Fruit fly (Drosophila melanogaster) whole organism, embryonic: ENCODE data around the gene His3.3A.

ENCODE experiments used
- CG10543 ChIP-seq: fragments of 200-800 bp; sonication (Bioruptor generic); optimal IDR thresholded peaks from 3 replicates; lab custom pipeline; 2017; ENCODE audit warnings: missing biosample characterization, mild to moderate bottlenecking, missing genetic modification characterization, moderate library complexity
- CG11247 ChIP-seq: fragments of 200-800 bp; sonication (Bioruptor generic); IDR thresholded peaks from 2 replicates; pipeline ENCODE4 v1.3.6; 2022; ENCODE audit warnings: missing biosample characterization, missing genetic modification characterization
- CG11723 ChIP-seq: fragments of 200-800 bp; sonication (Bioruptor generic); optimal IDR thresholded peaks from 2 replicates; lab custom pipeline; 2017; ENCODE audit warnings: missing biosample characterization, mild to moderate bottlenecking, missing genetic modification characterization
- CG15011 ChIP-seq: fragments of 200-800 bp; sonication (Bioruptor generic); optimal IDR thresholded peaks from 3 replicates; lab custom pipeline; 2018; ENCODE audit warnings: missing biosample characterization, mild to moderate bottlenecking, missing genetic modification characterization
- CG18262 ChIP-seq: fragments of 200-800 bp; optimal IDR thresholded peaks from 3 replicates; lab custom pipeline; 2019; ENCODE audit warnings: missing biosample characterization, mild to moderate bottlenecking, missing genetic modification characterization, moderate library complexity
- CG1832 ChIP-seq: fragments of 200-800 bp; sonication (Bioruptor generic); optimal IDR thresholded peaks from 2 replicates; lab custom pipeline; 2017; ENCODE audit warnings: missing biosample characterization, mild to moderate bottlenecking, missing genetic modification characterization, inconsistent platforms
- CG2116 ChIP-seq: fragments of 200-800 bp; sonication (Bioruptor generic); optimal IDR thresholded peaks from 3 replicates; lab custom pipeline; 2018; ENCODE audit warnings: missing biosample characterization, mild to moderate bottlenecking, missing genetic modification characterization
- CG30403 ChIP-seq: fragments of 200-800 bp; sonication (Bioruptor generic); optimal IDR thresholded peaks from 3 replicates; lab custom pipeline; 2016; ENCODE audit warnings: missing biosample characterization, missing genetic modification characterization
- CG32772 ChIP-seq: fragments of 200-800 bp; sonication (Bioruptor generic); IDR thresholded peaks from 2 replicates; pipeline ENCODE4 v1.3.6; 2022; ENCODE audit warnings: missing biosample characterization, missing genetic modification characterization
- CG33213 ChIP-seq: fragments of 200-800 bp; sonication (Bioruptor generic); optimal IDR thresholded peaks from 3 replicates; lab custom pipeline; 2016; ENCODE audit warnings: missing biosample characterization, missing genetic modification characterization
- CG34376 ChIP-seq: fragments of 200-800 bp; sonication (Bioruptor generic); optimal IDR thresholded peaks from 2 replicates; lab custom pipeline; 2018; ENCODE audit warnings: missing biosample characterization, mild to moderate bottlenecking, missing genetic modification characterization
- CG4282 ChIP-seq: fragments of 200-800 bp; sonication (Bioruptor generic); optimal IDR thresholded peaks from 2 replicates; lab custom pipeline; 2016; ENCODE audit warnings: missing biosample characterization, missing genetic modification characterization
- CG8089 ChIP-seq: fragments of 200-800 bp; sonication (Bioruptor generic); optimal IDR thresholded peaks from 3 replicates; lab custom pipeline; 2016; ENCODE audit warnings: missing biosample characterization, missing genetic modification characterization
- CG9797 ChIP-seq: fragments of 200-800 bp; sonication (Bioruptor generic); optimal IDR thresholded peaks from 3 replicates; lab custom pipeline; 2018; ENCODE audit warnings: missing biosample characterization, mild to moderate bottlenecking, missing genetic modification characterization
- Chrac-16 ChIP-seq: fragments of 200-800 bp; sonication (Bioruptor generic); optimal IDR thresholded peaks from 3 replicates; lab custom pipeline; 2016; ENCODE audit warnings: missing biosample characterization, missing genetic modification characterization
- Dp ChIP-seq: fragments of 200-800 bp; sonication (Bioruptor generic); optimal IDR thresholded peaks from 2 replicates; lab custom pipeline; 2018; ENCODE audit warnings: missing biosample characterization, mild to moderate bottlenecking, missing genetic modification characterization, moderate library complexity
- Eip74EF ChIP-seq, 2 experiments: fragments of 200-800 bp in 1 of 2; fragments of >200 bp in 1 of 2; sonication (Bioruptor generic) in 1 of 2; optimal IDR thresholded peaks; 2 replicates each; lab custom pipeline; 2017 to 2019; ENCODE audit warnings: missing biosample characterization in 2 of 2, missing genetic modification characterization in 2 of 2, mild to moderate bottlenecking in 1 of 2, moderate library complexity in 1 of 2
- Ets97D ChIP-seq: fragments of 200-800 bp; sonication (Bioruptor generic); optimal IDR thresholded peaks from 3 replicates; lab custom pipeline; 2016; ENCODE audit warnings: missing biosample characterization, missing genetic modification characterization
- Fer3 ChIP-seq: fragments of 200-800 bp; sonication (Bioruptor generic); optimal IDR thresholded peaks from 2 replicates; lab custom pipeline; 2018; ENCODE audit warnings: missing biosample characterization, mild to moderate bottlenecking, missing genetic modification characterization, moderate library complexity
- Gsc ChIP-seq: fragments of 200-800 bp; sonication (Bioruptor generic); IDR thresholded peaks from 2 replicates; pipeline ENCODE4 v1.3.6; 2022; ENCODE audit warnings: missing biosample characterization, missing genetic modification characterization
- H15 ChIP-seq: fragments of 200-800 bp; sonication (Bioruptor generic); IDR thresholded peaks from 3 replicates; pipeline ENCODE4 v1.3.6; 2022; ENCODE audit warnings: missing biosample characterization, missing genetic modification characterization
- HHEX ChIP-seq: fragments of 200-800 bp; sonication (Bioruptor generic); optimal IDR thresholded peaks from 3 replicates; lab custom pipeline; 2017; ENCODE audit warnings: missing biosample characterization, mild to moderate bottlenecking, missing genetic modification characterization, missing genetic modification reagents
- Hand ChIP-seq: fragments of 200-800 bp; sonication (Bioruptor generic); optimal IDR thresholded peaks from 2 replicates; lab custom pipeline; 2017; ENCODE audit warnings: mild to moderate bottlenecking, missing biosample characterization, missing genetic modification reagents, missing genetic modification characterization
- Jarid2 ChIP-seq: fragments of 200-800 bp; sonication (Bioruptor generic); optimal IDR thresholded peaks from 3 replicates; lab custom pipeline; 2017; ENCODE audit warnings: mild to moderate bottlenecking, missing biosample characterization, missing genetic modification reagents, missing genetic modification characterization
- MESR4 ChIP-seq: fragments of 200-800 bp; sonication (Bioruptor generic); optimal IDR thresholded peaks from 2 replicates; lab custom pipeline; 2018; ENCODE audit warnings: missing biosample characterization, mild to moderate bottlenecking, missing genetic modification characterization, moderate library complexity
- NFAT ChIP-seq: fragments of 200-800 bp; sonication (Bioruptor generic); IDR thresholded peaks from 2 replicates; pipeline ENCODE4 v1.3.6; 2022; ENCODE audit warnings: missing biosample characterization, missing genetic modification characterization
- Sox102F ChIP-seq: fragments of 200-800 bp; sonication (Bioruptor generic); optimal IDR thresholded peaks from 2 replicates; lab custom pipeline; 2018; ENCODE audit warnings: missing biosample characterization, mild to moderate bottlenecking, missing genetic modification characterization, moderate library complexity
- Vsx1 ChIP-seq: fragments of 200-800 bp; sonication (Bioruptor generic); optimal IDR thresholded peaks from 2 replicates; lab custom pipeline; 2017; ENCODE audit warnings: missing biosample characterization, mild to moderate bottlenecking, missing genetic modification characterization, missing genetic modification reagents
- abd-A ChIP-seq: fragments of 200-800 bp; sonication (Bioruptor generic); optimal IDR thresholded peaks from 3 replicates; lab custom pipeline; 2019; ENCODE audit warnings: missing biosample characterization, mild to moderate bottlenecking, missing genetic modification characterization, moderate library complexity
- ac ChIP-seq: fragments of 200-800 bp; sonication (Bioruptor generic); optimal IDR thresholded peaks from 3 replicates; lab custom pipeline; 2017; ENCODE audit warnings: missing biosample characterization, mild to moderate bottlenecking, missing genetic modification characterization
- ara ChIP-seq: fragments of 200-800 bp; sonication (Bioruptor generic); IDR thresholded peaks from 2 replicates; pipeline ENCODE4 v1.3.6; 2022; ENCODE audit warnings: missing biosample characterization, missing genetic modification characterization
- bcd ChIP-seq: fragments of 200-800 bp; sonication (Bioruptor generic); optimal IDR thresholded peaks from 2 replicates; lab custom pipeline; 2017; ENCODE audit warnings: missing biosample characterization, mild to moderate bottlenecking, missing genetic modification characterization
- bsh ChIP-seq, 2 experiments: fragments of 200-800 bp; sonication (Bioruptor generic); optimal IDR thresholded peaks; 2 replicates each; lab custom pipeline; 2017 to 2018; ENCODE audit warnings: mild to moderate bottlenecking in 2 of 2, missing biosample characterization in 2 of 2, missing genetic modification characterization in 2 of 2, moderate library complexity in 1 of 2
- chinmo ChIP-seq: fragments of 200-800 bp; sonication (Bioruptor generic); IDR thresholded peaks from 4 replicates; pipeline ENCODE4 v1.3.6; 2022; ENCODE audit warnings: missing biosample characterization, missing genetic modification characterization; ENCODE audit not compliant: partially characterized antibody
- cwo ChIP-seq: fragments of 200-800 bp; sonication (Bioruptor generic); optimal IDR thresholded peaks from 3 replicates; lab custom pipeline; 2017; ENCODE audit warnings: missing biosample characterization, missing genetic modification characterization, mild to moderate bottlenecking, moderate library complexity, missing genetic modification reagents
- dm ChIP-seq: fragments of 200-800 bp; sonication (Bioruptor generic); optimal IDR thresholded peaks from 3 replicates; lab custom pipeline; 2016; ENCODE audit warnings: missing biosample characterization, missing genetic modification characterization
- en ChIP-seq: fragments of 200-800 bp; sonication (Bioruptor generic); optimal IDR thresholded peaks from 2 replicates; lab custom pipeline; 2016; ENCODE audit warnings: missing biosample characterization, missing genetic modification characterization
- fru ChIP-seq: fragments of >200 bp; optimal IDR thresholded peaks from 2 replicates; lab custom pipeline; 2017
- gfzf ChIP-seq: fragments of 200-800 bp; sonication (Bioruptor generic); optimal IDR thresholded peaks from 2 replicates; lab custom pipeline; 2016; ENCODE audit warnings: missing biosample characterization, mild to moderate bottlenecking, missing genetic modification characterization, moderate library complexity
- gro ChIP-seq: fragments of 200-800 bp; sonication (Bioruptor generic); optimal IDR thresholded peaks from 2 replicates; lab custom pipeline; 2016; ENCODE audit warnings: missing biosample characterization, missing genetic modification characterization
- jigr1 ChIP-seq: fragments of 200-800 bp; sonication (Bioruptor generic); IDR thresholded peaks from 3 replicates; pipeline ENCODE4 v1.3.6; 2022; ENCODE audit warnings: missing biosample characterization, missing genetic modification characterization
- lilli ChIP-seq: fragments of 200-800 bp; sonication (Bioruptor generic); optimal IDR thresholded peaks from 3 replicates; lab custom pipeline; 2016; ENCODE audit warnings: missing biosample characterization, missing genetic modification characterization
- luna ChIP-seq: fragments of 200-800 bp; sonication (Bioruptor generic); optimal IDR thresholded peaks from 2 replicates; lab custom pipeline; 2016; ENCODE audit warnings: missing biosample characterization, missing genetic modification characterization
- oc ChIP-seq: fragments of 200-800 bp; sonication (Bioruptor generic); optimal IDR thresholded peaks from 2 replicates; lab custom pipeline; 2018; ENCODE audit warnings: missing biosample characterization, mild to moderate bottlenecking, missing genetic modification characterization, moderate library complexity
- pum ChIP-seq: fragments of 200-800 bp; sonication (Bioruptor generic); optimal IDR thresholded peaks from 2 replicates; lab custom pipeline; 2016; ENCODE audit warnings: missing biosample characterization, missing genetic modification characterization
- ranshi ChIP-seq: fragments of 200-800 bp; sonication (Bioruptor generic); IDR thresholded peaks from 2 replicates; pipeline ENCODE4 v1.3.6; 2022; ENCODE audit warnings: missing biosample characterization, missing genetic modification characterization
- ro ChIP-seq: fragments of 200-800 bp; sonication (Bioruptor generic); IDR thresholded peaks from 2 replicates; pipeline ENCODE4 v1.3.6; 2022; ENCODE audit warnings: missing biosample characterization, missing genetic modification characterization
- slp2 ChIP-seq: fragments of 200-800 bp; sonication (Bioruptor generic); optimal IDR thresholded peaks from 2 replicates; lab custom pipeline; 2016; ENCODE audit warnings: missing biosample characterization, missing genetic modification characterization
- stc ChIP-seq: fragments of 200-800 bp; sonication (Bioruptor generic); IDR thresholded peaks from 2 replicates; pipeline ENCODE4 v1.3.6; 2022; ENCODE audit warnings: missing biosample characterization, missing genetic modification characterization
- vfl ChIP-seq: fragments of 200-800 bp; sonication (Bioruptor generic); optimal IDR thresholded peaks from 2 replicates; lab custom pipeline; 2016; ENCODE audit warnings: missing biosample characterization, missing genetic modification characterization
- wek ChIP-seq: fragments of 200-800 bp; sonication (Bioruptor generic); optimal IDR thresholded peaks from 3 replicates; lab custom pipeline; 2018; ENCODE audit warnings: missing biosample characterization, mild to moderate bottlenecking, missing genetic modification characterization, moderate library complexity

The His3.3A gene

dm6 chr2L:5093772-5094350, 39.0 kb downstream of the His3.3A start, which contains the start of gene CG5828 (continued):
- TF ChIP-seq dm (GFP tag; lab: Kevin White, UChicago) (no peak), lilli (GFP tag; lab: Kevin White, UChicago) (no peak), ac (GFP tag; lab: Kevin White, UChicago) (no peak), CG18262 (tag; lab: Kevin White, UChicago) (no peak), stc (GFP tag; lab: Robert Waterston, UW) (no peak), Chrac-16 (GFP tag; lab: Kevin White, UChicago) (no peak), abd-A (tag; lab: Kevin White, UChicago) (no peak), Sox102F (GFP tag; lab: Kevin White, UChicago) (no peak), H15 (GFP tag; lab: Robert Waterston, UW) (no peak), wek (GFP tag; lab: Kevin White, UChicago) (no peak), CG33213 (GFP tag; lab: Kevin White, UChicago) (no peak), Ets97D (GFP tag; lab: Kevin White, UChicago) (no peak), CG11247 (GFP tag; lab: Robert Waterston, UW) (no peak), vfl (GFP tag; lab: Kevin White, UChicago) (no peak), chinmo (GFP tag; lab: Robert Waterston, UW) (no peak), ro (GFP tag; lab: Robert Waterston, UW) (no peak), pum (GFP tag; lab: Kevin White, UChicago) (no peak), oc (no peak), Hand (no peak), Eip74EF (GFP tag; optimal IDR thresholded peaks at IDR 0.05; lab: Kevin White, UChicago) (no peak), slp2 (GFP tag; lab: Kevin White, UChicago) (no peak), CG32772 (GFP tag; lab: Robert Waterston, UW) (no peak), CG8089 (GFP tag; lab: Kevin White, UChicago) (no peak), CG34376 (GFP tag; lab: Kevin White, UChicago) (no peak), CG15011 (no peak), MESR4 (GFP tag; lab: Kevin White, UChicago) (peak; percentile 79), cwo (GFP tag; lab: Kevin White, UChicago) (no peak), CG1832 (GFP tag; lab: Kevin White, UChicago) (no peak), CG9797 (peak; percentile 63), gro (GFP tag; lab: Kevin White, UChicago) (no peak), Gsc (GFP tag; lab: Robert Waterston, UW) (no peak), NFAT (no peak), CG11723 (GFP tag; lab: Kevin White, UChicago) (no peak), en (GFP tag; lab: Kevin White, UChicago) (no peak), jigr1 (GFP tag; lab: Robert Waterston, UW) (no peak), ara (GFP tag; lab: Robert Waterston, UW) (no peak), bsh (GFP tag; optimal IDR thresholded peaks at IDR 0.05; lab: Kevin White, UChicago) (no peak), Fer3 (tag; lab: Kevin White, UChicago) (no peak), CG4282 (GFP tag; lab: Kevin White, UChicago) (no peak), HHEX (GFP tag; lab: Kevin White, UChicago) (no peak), Dp (GFP tag; lab: Kevin White, UChicago) (peak; percentile 52), fru (lab: Kevin White, UChicago) (no peak), bcd (GFP tag; lab: Kevin White, UChicago) (no peak), luna (no peak), CG10543 (GFP tag; lab: Kevin White, UChicago) (no peak), Vsx1 (GFP tag; lab: Kevin White, UChicago) (no peak), CG2116 (peak; percentile 85), CG30403 (GFP tag; lab: Kevin White, UChicago) (no peak), gfzf (GFP tag; lab: Kevin White, UChicago) (peak; percentile 61), Jarid2 (no peak), ranshi (GFP tag; lab: Robert Waterston, UW) (no peak)
